Worm (Caenorhabditis elegans) whole organism, L4/young adult: ENCODE data around the gene cept-1.

Source experiments
- dao-5 ChIP-seq: sonication (generic microtip); optimal IDR thresholded peaks from 2 replicates; lab custom pipeline; 2016; ENCODE audit warnings: missing genotype, missing genetic modification characterization, moderate library complexity, missing compliant biosample characterization
- him-1 ChIP-seq: sonication (generic microtip); optimal IDR thresholded peaks from 2 replicates; lab custom pipeline; 2016; ENCODE audit warnings: missing genotype, missing genetic modification reagents, missing genetic modification characterization, missing compliant biosample characterization

DNA sequence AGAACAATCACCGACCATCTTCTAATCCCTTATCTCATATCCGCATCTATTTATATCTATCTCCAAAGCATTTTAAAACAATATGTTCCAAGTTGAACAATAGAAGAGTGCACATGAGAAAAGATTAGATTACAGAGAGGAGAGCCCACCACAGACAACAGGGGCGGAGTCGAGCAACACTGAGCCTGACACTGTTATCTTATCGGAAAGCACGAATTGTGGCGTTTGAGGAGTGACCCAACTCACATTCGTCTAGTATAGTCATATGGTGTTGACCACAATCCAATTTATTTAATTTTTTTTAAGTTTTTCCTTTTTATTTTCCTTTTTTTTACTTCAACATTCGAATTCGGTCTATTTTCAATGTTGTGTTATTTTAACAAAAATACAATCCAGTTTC lies 18.8 kb downstream of the cept-1 start:
- no peak for TF ChIP-seq him-1 (tag; lab: Kevin White, UChicago)
- TF ChIP-seq dao-5 (tag; lab: Kevin White, UChicago) = no peak
